Worm (Caenorhabditis elegans) whole organism, L2 larva: ENCODE data around the gene exc-6.

ENCODE experiments used
- C34F6.9 ChIP-seq: fragments of 150-350 bp; optimal IDR thresholded peaks from 2 replicates; lab custom pipeline; 2014; ENCODE audit warnings: missing biosample characterization, missing genetic modification characterization
- F13H6.1 ChIP-seq: sonication (generic microtip); optimal IDR thresholded peaks from 2 replicates; lab custom pipeline; 2016; ENCODE audit warnings: missing genetic modification characterization, missing compliant biosample characterization
- R02D3.7 ChIP-seq: fragments of 150-350 bp; optimal IDR thresholded peaks from 2 replicates; lab custom pipeline; 2014; ENCODE audit warnings: missing biosample characterization, missing genetic modification characterization
- Y55F3AM.14 ChIP-seq: fragments of 200-800 bp; sonication (Bioruptor generic); optimal IDR thresholded peaks from 2 replicates; lab custom pipeline; 2018; ENCODE audit warnings: mild to moderate bottlenecking, missing genetic modification characterization, missing compliant biosample characterization
- alr-1 ChIP-seq: fragments of 150-350 bp; optimal IDR thresholded peaks from 2 replicates; lab custom pipeline; 2014; ENCODE audit warnings: missing biosample characterization, missing genetic modification characterization
- aly-2 ChIP-seq: fragments of 150-350 bp; optimal IDR thresholded peaks from 2 replicates; lab custom pipeline; 2014; ENCODE audit warnings: missing biosample characterization, missing genetic modification characterization
- blmp-1 ChIP-seq: sonication (generic microtip); optimal IDR thresholded peaks from 2 replicates; lab custom pipeline; 2017; ENCODE audit warnings: missing genetic modification characterization, mild to moderate bottlenecking, missing compliant biosample characterization, antibody characterized with exemption, moderate library complexity; ENCODE audit not compliant: insufficient read depth
- ceh-16 ChIP-seq: fragments of 150-350 bp; optimal IDR thresholded peaks from 2 replicates; lab custom pipeline; 2014; ENCODE audit warnings: missing biosample characterization, missing genetic modification characterization
- crh-2 ChIP-seq: sonication (generic microtip); optimal IDR thresholded peaks from 2 replicates; lab custom pipeline; 2017; ENCODE audit warnings: missing biosample characterization, missing genetic modification characterization
- egl-27 ChIP-seq: sonication (generic microtip); optimal IDR thresholded peaks from 3 replicates; lab custom pipeline; 2017; ENCODE audit warnings: missing biosample characterization, missing genetic modification reagents, missing genetic modification characterization
- elt-1 ChIP-seq: fragments of 150-350 bp; optimal IDR thresholded peaks from 2 replicates; lab custom pipeline; 2014; ENCODE audit warnings: missing biosample characterization, missing genetic modification characterization
- fos-1 ChIP-seq: fragments of 150-350 bp; optimal IDR thresholded peaks from 2 replicates; lab custom pipeline; 2014; ENCODE audit warnings: missing biosample characterization, missing genetic modification characterization
- lin-11 ChIP-seq: fragments of 150-350 bp; sonication (generic microtip); optimal IDR thresholded peaks from 2 replicates; lab custom pipeline; 2014; ENCODE audit warnings: missing biosample characterization, missing genetic modification characterization, inconsistent platforms, mixed read lengths
- lin-13 ChIP-seq: fragments of 150-350 bp; optimal IDR thresholded peaks from 2 replicates; lab custom pipeline; 2014; ENCODE audit warnings: missing biosample characterization, missing genetic modification reagents, missing genetic modification characterization
- lin-39 ChIP-seq: fragments of 150-350 bp; optimal IDR thresholded peaks from 2 replicates; lab custom pipeline; 2014; ENCODE audit warnings: missing biosample characterization, missing genetic modification reagents, missing genetic modification characterization
- lsy-2 ChIP-seq, 2 experiments: fragments of 150-350 bp in 1 of 2; sonication (generic microtip) in 1 of 2; optimal IDR thresholded peaks; 2 replicates each; lab custom pipeline; 2014 to 2017; ENCODE audit warnings: missing biosample characterization in 2 of 2, missing genetic modification characterization in 2 of 2
- mab-5 ChIP-seq: fragments of 150-350 bp; optimal IDR thresholded peaks from 2 replicates; lab custom pipeline; 2014; ENCODE audit warnings: missing biosample characterization, missing genetic modification characterization
- mbf-1 ChIP-seq: sonication (generic microtip); optimal IDR thresholded peaks from 2 replicates; lab custom pipeline; 2017; ENCODE audit warnings: missing biosample characterization, missing genetic modification characterization
- nhr-11 ChIP-seq: fragments of 150-350 bp; optimal IDR thresholded peaks from 2 replicates; lab custom pipeline; 2014; ENCODE audit warnings: missing biosample characterization, missing genetic modification characterization
- nhr-12 ChIP-seq: fragments of 150-350 bp; optimal IDR thresholded peaks from 2 replicates; lab custom pipeline; 2014; ENCODE audit warnings: missing biosample characterization, missing genetic modification characterization
- nhr-6 ChIP-seq: fragments of 150-350 bp; optimal IDR thresholded peaks from 2 replicates; lab custom pipeline; 2014; ENCODE audit warnings: missing biosample characterization, missing genetic modification characterization
- peb-1 ChIP-seq: fragments of 150-350 bp; optimal IDR thresholded peaks from 2 replicates; lab custom pipeline; 2014; ENCODE audit warnings: missing biosample characterization, missing genetic modification characterization
- sem-4 ChIP-seq: fragments of 150-350 bp; optimal IDR thresholded peaks from 2 replicates; lab custom pipeline; 2014; ENCODE audit warnings: missing biosample characterization, missing genetic modification reagents, missing genetic modification characterization
- sma-3 ChIP-seq: sonication (generic microtip); optimal IDR thresholded peaks from 2 replicates; lab custom pipeline; 2016; ENCODE audit warnings: missing genetic modification reagents, missing genetic modification characterization, missing compliant biosample characterization
- sma-9 ChIP-seq, 2 experiments: fragments of 150-350 bp in 1 of 2; sonication (generic microtip) in 1 of 2; optimal IDR thresholded peaks; 2 replicates each; lab custom pipeline; 2014 to 2016; ENCODE audit warnings: missing genetic modification characterization in 2 of 2, mild to moderate bottlenecking in 1 of 2, missing biosample characterization in 1 of 2, missing compliant biosample characterization in 1 of 2, missing genetic modification reagents in 1 of 2, moderate library complexity in 1 of 2
- snpc-4 ChIP-seq: fragments of 150-350 bp; optimal IDR thresholded peaks from 2 replicates; lab custom pipeline; 2014; ENCODE audit warnings: missing biosample characterization, missing genetic modification characterization
- unc-39 ChIP-seq: fragments of 150-350 bp; optimal IDR thresholded peaks from 2 replicates; lab custom pipeline; 2014; ENCODE audit warnings: missing biosample characterization, missing genetic modification characterization
- unc-55 ChIP-seq: fragments of 150-350 bp; sonication (generic microtip); optimal IDR thresholded peaks from 3 replicates; lab custom pipeline; 2014; ENCODE audit warnings: missing biosample characterization, missing genetic modification reagents, missing genetic modification characterization
- unc-62 ChIP-seq: fragments of 150-350 bp; optimal IDR thresholded peaks from 2 replicates; lab custom pipeline; 2014; ENCODE audit warnings: missing biosample characterization, missing genetic modification reagents, missing genetic modification characterization
- ztf-4 ChIP-seq: fragments of 150-350 bp; optimal IDR thresholded peaks from 2 replicates; lab custom pipeline; 2014; ENCODE audit warnings: missing biosample characterization, missing genetic modification characterization

exc-6 gene

DNA sequence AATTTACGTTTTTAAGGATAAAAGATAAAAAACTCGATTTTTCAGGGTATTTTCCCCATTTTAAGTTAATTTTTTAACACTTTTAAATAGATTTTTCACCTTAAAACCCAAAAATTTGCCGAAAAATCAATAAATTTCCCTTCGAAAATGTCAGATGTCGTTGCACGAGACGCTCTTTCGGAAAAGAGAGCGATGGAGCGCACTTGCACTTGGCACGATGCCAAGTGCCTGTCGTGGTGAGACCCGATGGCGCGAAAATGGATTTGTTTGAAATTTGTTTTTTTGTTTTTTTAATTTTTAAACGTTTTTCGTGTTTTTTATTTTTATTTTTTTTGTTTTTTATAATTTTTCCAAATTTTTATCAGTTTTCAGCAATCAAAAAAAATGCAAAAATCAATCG, 22.5 kb upstream of the exc-6 start, which contains the start of the genes rab-18 and kbp-4 (continued):
- TF ChIP-seq sma-3 (GFP tag; lab: Kevin White, UChicago) (peak; percentile 97), F13H6.1 (tag; lab: Kevin White, UChicago) (peak; percentile 84), lin-13 (GFP tag; lab: Kevin White, UChicago) (peak; percentile 97), lsy-2 (tag; optimal IDR thresholded peaks at IDR 0.05; lab: Kevin White, UChicago) (peak; percentile 87 to 97), sem-4 (tag; lab: Kevin White, UChicago) (peak; percentile 94), Y55F3AM.14 (GFP tag; lab: Kevin White, UChicago) (peak; percentile 55), ztf-4 (tag; lab: Kevin White, UChicago) (peak; percentile 95), mbf-1 (no peak), unc-62 (GFP tag; lab: Kevin White, UChicago) (no peak), R02D3.7 (tag; lab: Kevin White, UChicago) (peak; percentile 31), alr-1 (tag; lab: Kevin White, UChicago) (no peak), mab-5 (tag; lab: Kevin White, UChicago) (peak; percentile 87), nhr-11 (tag; lab: Kevin White, UChicago) (no peak), aly-2 (tag; lab: Kevin White, UChicago) (no peak), lin-39 (tag; lab: Kevin White, UChicago) (no peak)

DNA sequence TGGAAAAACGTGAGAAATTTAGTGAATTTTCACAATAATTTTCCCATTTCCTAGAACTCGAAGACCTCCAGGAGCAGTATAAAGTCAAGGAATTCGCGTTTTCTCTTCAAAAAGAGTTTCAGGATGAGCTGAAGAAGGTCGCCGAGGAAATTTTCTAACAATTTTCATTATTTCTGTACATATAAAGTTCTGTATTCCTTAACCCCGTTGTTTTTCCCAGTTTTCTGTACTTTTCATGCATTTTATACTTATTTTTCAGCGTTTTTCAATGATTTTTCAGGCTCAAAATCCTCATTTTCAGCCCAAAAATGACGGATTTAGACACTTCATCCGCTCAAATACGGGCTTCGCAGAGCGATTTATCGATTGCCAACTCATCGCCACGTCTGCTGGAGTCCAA, 21.9 kb upstream of the exc-6 start, which contains the start of gene par-2:
Gene par-2 (plus strand): TSS at position 301 of the 400 bp plus-strand sequence.
- no peak for TF ChIP-seq snpc-4 (tag; lab: Kevin White, UChicago)
- TF ChIP-seq peb-1 (tag; lab: Kevin White, UChicago) = no peak
- TF ChIP-seq egl-27 (tag; lab: Kevin White, UChicago) = no peak
- TF ChIP-seq blmp-1 (tag; lab: Kevin White, UChicago) = no peak
- TF ChIP-seq ceh-16 = no peak
- TF ChIP-seq crh-2 (tag; lab: Kevin White, UChicago) = no peak
- no peak for TF ChIP-seq nhr-6 (tag; lab: Kevin White, UChicago)
- TF ChIP-seq lin-11 (tag; lab: Kevin White, UChicago) = no peak
- TF ChIP-seq unc-55 (GFP tag; lab: Kevin White, UChicago) = no peak
- no peak for TF ChIP-seq Y55F3AM.14 (GFP tag; lab: Kevin White, UChicago)
- TF ChIP-seq C34F6.9 (tag; lab: Kevin White, UChicago) = no peak

DNA sequence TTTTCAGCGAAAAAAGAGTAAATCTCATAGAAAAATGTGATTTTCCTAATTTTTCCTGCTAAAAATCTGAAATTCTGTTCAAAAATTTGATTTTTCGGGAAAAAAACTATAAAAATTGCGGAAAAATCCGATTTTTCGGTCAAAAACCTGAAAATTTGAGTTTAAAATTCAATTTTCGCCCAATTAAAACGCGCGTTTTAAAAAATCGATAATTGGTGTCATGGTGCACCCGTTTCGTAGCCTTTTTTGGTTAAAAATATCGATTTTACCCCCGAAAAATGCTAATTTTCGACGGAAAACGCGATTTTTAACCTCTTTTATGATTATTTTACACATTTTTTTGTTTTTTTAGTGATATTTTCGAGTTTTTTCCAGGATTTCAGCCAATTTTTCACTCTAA, 18.0 kb upstream of the exc-6 start:
- TF ChIP-seq fos-1 (no peak), F13H6.1 (tag; lab: Kevin White, UChicago) (no peak), egl-27 (tag; lab: Kevin White, UChicago) (no peak), sma-9 (GFP tag; optimal IDR thresholded peaks at IDR 0.05; lab: Kevin White, UChicago) (no peak), sma-9 (tag; optimal IDR thresholded peaks at IDR 0.05; lab: Kevin White, UChicago) (no peak), crh-2 (tag; lab: Kevin White, UChicago) (no peak), unc-39 (tag; lab: Kevin White, UChicago) (no peak), blmp-1 (tag; lab: Kevin White, UChicago) (no peak)
- TF ChIP-seq, all 48 proteins: peak for 0

DNA sequence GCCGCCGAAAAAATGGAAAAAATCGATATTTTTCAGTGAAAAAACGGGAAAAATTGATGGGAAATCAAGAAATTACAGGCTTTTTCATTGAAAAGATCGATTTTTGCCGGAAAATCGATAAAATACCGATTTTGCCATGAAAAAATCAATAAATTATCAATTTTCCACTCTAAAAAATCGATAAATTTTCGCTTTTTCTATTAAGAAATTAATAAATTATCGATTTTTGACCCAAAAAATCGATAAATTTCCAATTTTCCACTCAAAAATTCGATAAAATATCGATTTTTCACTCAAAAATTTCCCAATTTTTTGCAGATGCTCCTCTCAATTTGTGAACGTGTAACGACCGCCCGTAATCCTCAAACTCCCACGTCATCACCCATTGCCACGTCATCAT, 8.6 kb upstream of the exc-6 start:
- TF ChIP-seq nhr-6 (tag; lab: Kevin White, UChicago) (no peak), ceh-16 (no peak)
- TF ChIP-seq, all 48 proteins: peak for 0

DNA sequence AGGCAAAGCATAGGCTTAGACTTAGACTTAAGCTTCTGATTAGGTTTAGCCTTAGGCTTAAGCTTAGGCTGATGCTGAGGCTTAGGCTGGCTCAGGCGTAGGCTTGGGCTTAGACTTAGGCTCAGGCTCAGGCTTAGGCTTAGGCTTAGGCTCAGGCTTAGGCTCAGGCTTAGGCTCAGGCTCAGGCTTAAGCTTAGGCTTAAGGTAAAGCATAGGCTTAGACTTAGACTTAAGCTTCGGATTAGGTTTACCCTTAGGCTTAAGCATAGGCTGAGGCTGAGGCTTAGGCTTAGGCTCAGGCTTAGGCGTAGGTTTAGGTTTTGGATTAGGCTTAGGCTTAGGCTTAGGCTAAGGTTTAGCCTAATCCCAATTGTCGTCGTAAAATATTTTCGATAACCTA, 3.5 kb upstream of the exc-6 start:
- TF ChIP-seq sem-4 (tag; lab: Kevin White, UChicago) (no peak), nhr-11 (tag; lab: Kevin White, UChicago) (no peak), alr-1 (tag; lab: Kevin White, UChicago) (no peak), nhr-12 (tag; lab: Kevin White, UChicago) (no peak), elt-1 (tag; lab: Kevin White, UChicago) (no peak)
